Fruit fly (Drosophila melanogaster): Measurements from ENCODE around the gene CG33673.

DNA sequence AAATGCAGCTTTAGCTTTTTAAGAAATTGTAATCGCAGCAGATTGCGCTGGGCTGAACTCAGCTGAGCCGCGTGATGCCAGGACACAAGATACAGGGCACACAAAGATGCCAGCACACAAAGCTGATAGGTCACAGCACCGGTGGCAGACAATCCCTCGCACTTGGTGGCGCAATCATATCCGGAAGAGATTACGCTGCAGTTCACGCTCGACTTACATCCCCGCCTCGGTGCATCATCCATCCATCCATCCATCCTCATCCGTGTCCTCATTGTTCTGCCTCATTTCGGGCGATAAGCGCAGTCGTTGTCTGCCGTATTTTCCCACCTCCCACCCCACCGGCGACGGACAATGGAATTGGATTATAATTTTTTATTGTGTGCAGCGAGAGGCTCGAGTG lies 1.4 kb upstream of the CG33673 start:
- TF ChIP-seq pad (GFP tag; optimal IDR thresholded peaks at IDR 0.05) (no peak), ovo (GFP tag; optimal IDR thresholded peaks at IDR 0.05) (no peak), cnc (optimal IDR thresholded peaks at IDR 0.05) (no peak), CG14711 (tag; optimal IDR thresholded peaks at IDR 0.05) (no peak), toe (GFP tag; optimal IDR thresholded peaks at IDR 0.05) (no peak), CG7101 (tag; optimal IDR thresholded peaks at IDR 0.05) (no peak), cic (GFP tag; optimal IDR thresholded peaks at IDR 0.05) (no peak), CG1620 (GFP tag; optimal IDR thresholded peaks at IDR 0.05) (no peak)

Measured in whole organism, adult.